Worm (Caenorhabditis elegans): ENCODE data around the gene Y37A1B.7.

Gene Y37A1B.7

DNA sequence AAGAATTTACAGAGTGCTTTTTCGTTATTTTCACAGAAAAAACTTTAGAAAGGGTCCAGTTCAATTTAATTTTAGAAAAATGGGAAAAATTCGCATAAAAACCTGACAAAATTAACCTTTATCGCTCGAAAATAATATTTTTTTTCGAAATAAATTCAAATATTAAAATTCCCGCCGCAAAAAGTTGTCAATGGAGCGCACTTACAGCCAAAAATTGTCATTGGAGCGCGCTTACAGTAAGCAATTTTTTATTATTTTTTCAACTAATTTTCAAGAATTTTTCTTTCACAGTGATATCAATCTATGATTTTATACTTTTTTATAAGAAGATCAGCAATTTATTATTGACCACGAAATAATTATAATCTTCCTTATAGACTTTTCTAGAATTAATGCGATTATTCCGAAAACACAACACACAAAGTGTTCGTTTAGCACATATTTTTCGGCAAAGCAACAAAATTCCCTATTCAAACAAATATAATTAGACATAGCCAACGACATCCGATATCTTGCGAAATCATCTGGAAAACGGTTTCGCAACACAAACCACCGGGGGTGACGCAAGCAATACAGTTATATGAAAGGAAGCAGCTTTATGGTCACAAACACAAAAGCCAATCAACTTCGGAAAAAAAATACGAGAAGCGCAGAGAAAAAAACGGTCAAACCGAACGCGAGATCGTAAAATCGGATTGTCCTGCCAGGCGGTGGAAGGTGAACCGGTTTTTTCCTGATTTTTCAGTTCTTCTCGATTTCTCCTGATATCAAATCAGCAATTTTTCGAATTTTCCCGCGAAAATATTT is 26.8 kb upstream of the Y37A1B.7 start:
- TF ChIP-seq lin-35 (GFP tag; optimal IDR thresholded peaks at IDR 0.05) (peak in 1 of 3 experiments; percentile 20), egl-18 (GFP tag; IDR thresholded peaks at IDR 0.05) (no peak), Y53F4B.3 (GFP tag; IDR thresholded peaks at IDR 0.05) (no peak), C17E4.6 (GFP tag; IDR thresholded peaks at IDR 0.05) (no peak), K12H6.12 (tag; optimal IDR thresholded peaks at IDR 0.05) (no peak), die-1 (tag; optimal IDR thresholded peaks at IDR 0.05) (no peak), Y53G8AR.9 (GFP tag; conservative IDR thresholded peaks at IDR 0.05) (no peak), ztf-22 (GFP tag; optimal IDR thresholded peaks at IDR 0.05) (no peak), unc-130 (GFP tag; optimal IDR thresholded peaks at IDR 0.05) (no peak), ccch-3 (GFP tag; optimal IDR thresholded peaks at IDR 0.05) (no peak), hlh-12 (tag; optimal IDR thresholded peaks at IDR 0.05) (no peak), lin-26 (GFP tag; IDR thresholded peaks at IDR 0.05) (no peak), Y79H2A.3 (GFP tag; conservative IDR thresholded peaks at IDR 0.05) (no peak), D2030.7 (GFP tag; IDR thresholded peaks at IDR 0.05) (peak; percentile 22; the same call in 1 of the 2 replicates), ceh-91 (GFP tag; IDR thresholded peaks at IDR 0.05) (peak; percentile 43; the same call in 1 of the 2 replicates), nhr-27 (tag; optimal IDR thresholded peaks at IDR 0.05) (no peak), madf-6 (GFP tag; IDR thresholded peaks at IDR 0.05) (peak; percentile 70), unc-62 (GFP tag; optimal IDR thresholded peaks at IDR 0.05) (no peak), chd-7 (tag; optimal IDR thresholded peaks at IDR 0.05) (no peak), mes-4 (tag; optimal IDR thresholded peaks at IDR 0.05) (no peak), efl-1 (GFP tag; optimal IDR thresholded peaks at IDR 0.05) (peak; percentile 66), ama-1 (optimal IDR thresholded peaks at IDR 0.05) (no peak), ama-1 (GFP tag; optimal IDR thresholded peaks at IDR 0.05) (no peak), F33H1.4 (GFP tag; IDR thresholded peaks at IDR 0.05) (peak; percentile 71), ets-4 (GFP tag; optimal IDR thresholded peaks at IDR 0.05) (no peak), madf-3 (GFP tag; IDR thresholded peaks at IDR 0.05) (no peak), mcd-1 (GFP tag; IDR thresholded peaks at IDR 0.05) (peak; percentile 89), zim-3 (tag; optimal IDR thresholded peaks at IDR 0.05) (no peak), Y67H2A.10 (GFP tag; conservative IDR thresholded peaks at IDR 0.05) (no peak), fkh-3 (tag; optimal IDR thresholded peaks at IDR 0.05) (no peak), F57A8.1 (GFP tag; optimal IDR thresholded peaks at IDR 0.05) (no peak), ceh-100 (GFP tag; IDR thresholded peaks at IDR 0.05) (no peak), hsf-1 (GFP tag; IDR thresholded peaks at IDR 0.05) (no peak), nfya-2 (GFP tag; IDR thresholded peaks at IDR 0.05) (no peak), T07F8.4 (tag; optimal IDR thresholded peaks at IDR 0.05) (no peak), somi-1 (GFP tag; optimal IDR thresholded peaks at IDR 0.05) (no peak), lsl-1 (GFP tag; optimal IDR thresholded peaks at IDR 0.05) (peak; percentile 6), ceh-27 (GFP tag; optimal IDR thresholded peaks at IDR 0.05) (no peak), egl-44 (GFP tag; IDR thresholded peaks at IDR 0.05) (no peak), rcor-1 (GFP tag; IDR thresholded peaks at IDR 0.05) (0 out of 2 replicates have a peak, but pooled peaks have one; percentile 15), akir-1 (GFP tag; optimal IDR thresholded peaks at IDR 0.05) (no peak), bed-2 (GFP tag; IDR thresholded peaks at IDR 0.05) (no peak), bed-1 (GFP tag; IDR thresholded peaks at IDR 0.05) (no peak), ceh-40 (GFP tag; IDR thresholded peaks at IDR 0.05) (no peak), let-607 (tag; optimal IDR thresholded peaks at IDR 0.05) (no peak), rpc-1 (optimal IDR thresholded peaks at IDR 0.05) (no peak), rpc-1 (tag; optimal IDR thresholded peaks at IDR 0.05) (no peak), snpc-4 (GFP tag; optimal IDR thresholded peaks at IDR 0.05) (peak; percentile 57), snpc-4 (tag; optimal IDR thresholded peaks at IDR 0.05) (peak in 3 of 4 experiments; percentile 70 to 88 (median 85))

Measured in whole organism, young adult.